Fruit fly (Drosophila melanogaster): ENCODE measurements around the gene NANS.

DNA sequence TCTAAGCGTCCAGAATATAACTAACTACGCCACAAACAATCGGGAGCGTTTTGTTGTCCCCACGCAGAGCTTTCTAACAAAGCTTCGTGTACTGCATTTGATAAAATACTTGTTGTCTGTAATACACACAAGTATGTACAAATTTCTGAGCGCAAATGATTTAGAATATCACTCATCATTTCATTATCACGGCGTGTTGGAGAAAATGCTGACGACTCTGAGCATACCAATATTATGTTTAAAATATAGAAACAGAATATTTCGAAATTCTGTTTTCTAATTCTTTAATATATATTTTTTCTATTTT is 20.5 kb upstream of the NANS start, which contains the start of gene Cyp9f2:
- no peak for TF ChIP-seq cnc (optimal IDR thresholded peaks at IDR 0.05)
- TF ChIP-seq CG1620 (GFP tag; optimal IDR thresholded peaks at IDR 0.05): no peak
- no peak for TF ChIP-seq toe (GFP tag; optimal IDR thresholded peaks at IDR 0.05)
